Fruit fly (Drosophila melanogaster) whole organism, embryonic: ENCODE results near the gene CCT3.
A peak's percentile ranks its signal among the peaks of the same experiment; 100 is the strongest.

Source experiments
- Ada2b ChIP-seq: fragments of 200-800 bp; sonication (Bioruptor generic); IDR thresholded peaks from 2 replicates; pipeline ENCODE4 v1.3.6; 2022; ENCODE audit warnings: missing biosample characterization, missing genetic modification characterization
- Adf1 ChIP-seq: fragments of 200-800 bp; sonication (Bioruptor generic); IDR thresholded peaks from 2 replicates; pipeline ENCODE4 v1.3.6; 2022; ENCODE audit warnings: missing biosample characterization, missing genetic modification characterization
- Aef1 ChIP-seq: fragments of 200-800 bp; sonication (Bioruptor generic); IDR thresholded peaks from 3 replicates; pipeline ENCODE4 v1.3.6; 2022; ENCODE audit warnings: missing biosample characterization, missing genetic modification characterization
- Bgb ChIP-seq: fragments of 200-800 bp; sonication (Bioruptor generic); IDR thresholded peaks from 2 replicates; pipeline ENCODE4 v1.3.6; 2022; ENCODE audit warnings: missing biosample characterization, missing genetic modification characterization; ENCODE audit not compliant: partially characterized antibody
- C15 ChIP-seq: fragments of 200-800 bp; sonication (Bioruptor generic); IDR thresholded peaks from 3 replicates; pipeline ENCODE4 v1.3.6; 2022; ENCODE audit warnings: missing biosample characterization, missing genetic modification characterization
- CG10543 ChIP-seq: fragments of 200-800 bp; sonication (Bioruptor generic); optimal IDR thresholded peaks from 3 replicates; lab custom pipeline; 2017; ENCODE audit warnings: missing biosample characterization, mild to moderate bottlenecking, missing genetic modification characterization, moderate library complexity
- CG12236 ChIP-seq: fragments of 200-800 bp; sonication (Bioruptor generic); optimal IDR thresholded peaks from 2 replicates; lab custom pipeline; 2016; ENCODE audit warnings: missing biosample characterization, missing genetic modification characterization
- CG12391 ChIP-seq: fragments of 200-800 bp; sonication (Bioruptor generic); optimal IDR thresholded peaks from 3 replicates; lab custom pipeline; 2018; ENCODE audit warnings: missing biosample characterization, mild to moderate bottlenecking, missing genetic modification characterization, moderate library complexity
- CG12769 ChIP-seq: fragments of 200-800 bp; sonication (Bioruptor generic); optimal IDR thresholded peaks from 2 replicates; lab custom pipeline; 2019; ENCODE audit warnings: missing biosample characterization, mild to moderate bottlenecking, missing genetic modification characterization, moderate library complexity
- CG14710 ChIP-seq: fragments of 200-800 bp; sonication (Bioruptor generic); optimal IDR thresholded peaks from 3 replicates; lab custom pipeline; 2019; ENCODE audit warnings: missing biosample characterization, mild to moderate bottlenecking, missing genetic modification characterization, moderate library complexity
- CG15514 ChIP-seq: fragments of 200-800 bp; sonication (Bioruptor generic); optimal IDR thresholded peaks from 3 replicates; lab custom pipeline; 2017; ENCODE audit warnings: missing biosample characterization, missing genetic modification characterization, mild to moderate bottlenecking, moderate library complexity, missing genetic modification reagents
- CG15696 ChIP-seq: fragments of 200-800 bp; sonication (Bioruptor generic); optimal IDR thresholded peaks from 2 replicates; lab custom pipeline; 2019; ENCODE audit warnings: missing biosample characterization, mild to moderate bottlenecking, missing genetic modification characterization, moderate library complexity
- CG18619 ChIP-seq: fragments of 200-800 bp; sonication (Bioruptor generic); optimal IDR thresholded peaks from 3 replicates; lab custom pipeline; 2017; ENCODE audit warnings: missing biosample characterization, mild to moderate bottlenecking, missing genetic modification characterization
- CG2712 ChIP-seq: fragments of 200-800 bp; optimal IDR thresholded peaks from 3 replicates; lab custom pipeline; 2019; ENCODE audit warnings: missing biosample characterization, mild to moderate bottlenecking, missing genetic modification characterization, moderate library complexity
- CG31388 ChIP-seq: fragments of 200-800 bp; sonication (Bioruptor generic); optimal IDR thresholded peaks from 2 replicates; lab custom pipeline; 2016; ENCODE audit warnings: missing biosample characterization, missing genetic modification characterization
- CG32532 ChIP-seq: fragments of 200-800 bp; sonication (Bioruptor generic); IDR thresholded peaks from 2 replicates; pipeline ENCODE4 v1.3.6; 2022; ENCODE audit warnings: missing biosample characterization, missing genetic modification characterization
- CG3995 ChIP-seq: fragments of 200-800 bp; sonication (Bioruptor generic); optimal IDR thresholded peaks from 3 replicates; lab custom pipeline; 2016; ENCODE audit warnings: missing biosample characterization, missing genetic modification characterization
- CG4282 ChIP-seq: fragments of 200-800 bp; sonication (Bioruptor generic); optimal IDR thresholded peaks from 2 replicates; lab custom pipeline; 2016; ENCODE audit warnings: missing biosample characterization, missing genetic modification characterization
- CG4707 ChIP-seq: fragments of 200-800 bp; sonication (Bioruptor generic); optimal IDR thresholded peaks from 2 replicates; lab custom pipeline; 2018; ENCODE audit warnings: missing biosample characterization, mild to moderate bottlenecking, missing genetic modification characterization, moderate library complexity
- CG6791 ChIP-seq: fragments of 200-800 bp; sonication (Bioruptor generic); IDR thresholded peaks from 3 replicates; pipeline ENCODE4 v1.3.6; 2022; ENCODE audit warnings: missing biosample characterization, missing genetic modification characterization; ENCODE audit not compliant: partially characterized antibody
- CG7271 ChIP-seq: fragments of 200-800 bp; sonication (Bioruptor generic); optimal IDR thresholded peaks from 2 replicates; lab custom pipeline; 2018; ENCODE audit warnings: missing biosample characterization, mild to moderate bottlenecking, missing genetic modification characterization, moderate library complexity
- CG9817 ChIP-seq: fragments of 200-800 bp; sonication (Bioruptor generic); optimal IDR thresholded peaks from 2 replicates; lab custom pipeline; 2018; ENCODE audit warnings: missing biosample characterization, mild to moderate bottlenecking, missing genetic modification characterization, moderate library complexity
- CG9932 ChIP-seq: fragments of 200-800 bp; sonication (Bioruptor generic); IDR thresholded peaks from 2 replicates; pipeline ENCODE4 v1.3.6; 2022; ENCODE audit warnings: missing biosample characterization, missing genetic modification characterization
- CTCF ChIP-seq: fragments of 200-800 bp; sonication (Bioruptor generic); optimal IDR thresholded peaks from 2 replicates; lab custom pipeline; 2017; ENCODE audit warnings: missing biosample characterization, mild to moderate bottlenecking, missing genetic modification characterization, moderate library complexity
- CoRest ChIP-seq: fragments of 200-800 bp; sonication (Bioruptor generic); optimal IDR thresholded peaks from 3 replicates; lab custom pipeline; 2018; ENCODE audit warnings: missing biosample characterization, mild to moderate bottlenecking, missing genetic modification characterization, moderate library complexity
- Deaf1 ChIP-seq: fragments of 200-800 bp; optimal IDR thresholded peaks from 3 replicates; lab custom pipeline; 2019; ENCODE audit warnings: missing biosample characterization, mild to moderate bottlenecking, missing genetic modification characterization, moderate library complexity
- Dp ChIP-seq: fragments of 200-800 bp; sonication (Bioruptor generic); optimal IDR thresholded peaks from 2 replicates; lab custom pipeline; 2018; ENCODE audit warnings: missing biosample characterization, mild to moderate bottlenecking, missing genetic modification characterization, moderate library complexity
- Ets97D ChIP-seq: fragments of 200-800 bp; sonication (Bioruptor generic); optimal IDR thresholded peaks from 3 replicates; lab custom pipeline; 2016; ENCODE audit warnings: missing biosample characterization, missing genetic modification characterization
- HLH3B ChIP-seq: fragments of 200-800 bp; sonication (Bioruptor generic); IDR thresholded peaks from 2 replicates; pipeline ENCODE4 v1.3.6; 2022; ENCODE audit warnings: missing biosample characterization, missing genetic modification characterization
- Hey ChIP-seq: fragments of 200-800 bp; sonication (Bioruptor generic); optimal IDR thresholded peaks from 3 replicates; lab custom pipeline; 2018; ENCODE audit warnings: missing biosample characterization, mild to moderate bottlenecking, missing genetic modification characterization
- Hr3 ChIP-seq: fragments of 200-800 bp; sonication (Bioruptor generic); optimal IDR thresholded peaks from 3 replicates; lab custom pipeline; 2016; ENCODE audit warnings: missing biosample characterization, missing genetic modification characterization
- Poxn ChIP-seq: fragments of 200-800 bp; sonication (Bioruptor generic); IDR thresholded peaks from 2 replicates; pipeline ENCODE4 v1.3.6; 2022; ENCODE audit warnings: missing biosample characterization, missing genetic modification characterization
- Ptx1 ChIP-seq: fragments of 200-800 bp; sonication (Bioruptor generic); IDR thresholded peaks from 2 replicates; pipeline ENCODE4 v1.3.6; 2022; ENCODE audit warnings: missing biosample characterization, missing genetic modification characterization
- Rx ChIP-seq: fragments of 200-800 bp; sonication (Bioruptor generic); IDR thresholded peaks from 2 replicates; pipeline ENCODE4 v1.3.6; 2022; ENCODE audit warnings: missing biosample characterization, missing genetic modification characterization
- Stat92E ChIP-seq, 3 experiments: fragments of >200 bp in 2 of 3; fragments of 200-800 bp in 1 of 3; sonication (Bioruptor generic) in 1 of 3; optimal IDR thresholded peaks; 2 replicates each; lab custom pipeline; 2017 to 2019; ENCODE audit warnings: missing biosample characterization in 3 of 3, missing genetic modification characterization in 3 of 3, mild to moderate bottlenecking in 1 of 3, moderate library complexity in 1 of 3
- Xrp1 ChIP-seq: fragments of 200-800 bp; sonication (Bioruptor generic); IDR thresholded peaks from 2 replicates; pipeline ENCODE4 v1.3.6; 2022; ENCODE audit warnings: missing biosample characterization, missing genetic modification characterization
- abd-A ChIP-seq: fragments of 200-800 bp; sonication (Bioruptor generic); optimal IDR thresholded peaks from 3 replicates; lab custom pipeline; 2019; ENCODE audit warnings: missing biosample characterization, mild to moderate bottlenecking, missing genetic modification characterization, moderate library complexity
- ap ChIP-seq: fragments of 200-800 bp; sonication (Bioruptor generic); IDR thresholded peaks from 2 replicates; pipeline ENCODE4 v1.3.6; 2022; ENCODE audit warnings: missing biosample characterization, missing genetic modification characterization
- cas ChIP-seq: fragments of 200-800 bp; sonication (Bioruptor generic); IDR thresholded peaks from 2 replicates; pipeline ENCODE4 v1.3.6; 2022; ENCODE audit warnings: missing biosample characterization, missing genetic modification characterization
- chn ChIP-seq: fragments of 200-800 bp; sonication (Bioruptor generic); optimal IDR thresholded peaks from 2 replicates; lab custom pipeline; 2016; ENCODE audit warnings: missing biosample characterization, missing genetic modification characterization
- dmrt11E ChIP-seq: fragments of 200-800 bp; sonication (Bioruptor generic); optimal IDR thresholded peaks from 3 replicates; lab custom pipeline; 2018; ENCODE audit warnings: missing biosample characterization, mild to moderate bottlenecking, missing genetic modification characterization, moderate library complexity
- dmrt99B ChIP-seq: fragments of 200-800 bp; sonication (Bioruptor generic); optimal IDR thresholded peaks from 2 replicates; lab custom pipeline; 2018; ENCODE audit warnings: missing biosample characterization, mild to moderate bottlenecking, missing genetic modification characterization, moderate library complexity
- ems ChIP-seq: fragments of 200-800 bp; sonication (Bioruptor generic); optimal IDR thresholded peaks from 3 replicates; lab custom pipeline; 2016; ENCODE audit warnings: missing biosample characterization, missing genetic modification characterization
- ftz-f1 ChIP-seq: fragments of 200-800 bp; sonication (Bioruptor generic); optimal IDR thresholded peaks from 2 replicates; lab custom pipeline; 2016; ENCODE audit warnings: missing biosample characterization, missing genetic modification characterization
- gro ChIP-seq: fragments of 200-800 bp; sonication (Bioruptor generic); optimal IDR thresholded peaks from 2 replicates; lab custom pipeline; 2016; ENCODE audit warnings: missing biosample characterization, missing genetic modification characterization
- hth ChIP-seq: fragments of >200 bp; optimal IDR thresholded peaks from 2 replicates; lab custom pipeline; 2017; ENCODE audit warnings: inconsistent platforms
- oc ChIP-seq: fragments of 200-800 bp; sonication (Bioruptor generic); optimal IDR thresholded peaks from 2 replicates; lab custom pipeline; 2018; ENCODE audit warnings: missing biosample characterization, mild to moderate bottlenecking, missing genetic modification characterization, moderate library complexity
- onecut ChIP-seq: fragments of 200-800 bp; sonication (Bioruptor generic); IDR thresholded peaks from 2 replicates; pipeline ENCODE4 v1.3.6; 2022; ENCODE audit warnings: missing biosample characterization, missing genetic modification characterization
- sc ChIP-seq, 3 experiments: fragments of >200 bp in 2 of 3; fragments of 200-800 bp in 1 of 3; sonication (Bioruptor generic) in 1 of 3; optimal IDR thresholded peaks; 2 replicates in 2 of 3; 3 replicates in 1 of 3; lab custom pipeline; 2017; ENCODE audit warnings: mild to moderate bottlenecking in 1 of 3, missing biosample characterization in 1 of 3, missing genetic modification characterization in 1 of 3, missing genetic modification reagents in 1 of 3
- seq ChIP-seq: fragments of 200-800 bp; sonication (Bioruptor generic); IDR thresholded peaks from 2 replicates; pipeline ENCODE4 v1.3.6; 2022; ENCODE audit warnings: missing biosample characterization, missing genetic modification characterization
- sna ChIP-seq: fragments of 200-800 bp; sonication (Bioruptor generic); IDR thresholded peaks from 2 replicates; pipeline ENCODE4 v1.3.6; 2022; ENCODE audit warnings: missing biosample characterization, missing genetic modification characterization; ENCODE audit not compliant: partially characterized antibody
- sqz ChIP-seq: fragments of 200-800 bp; sonication (Bioruptor generic); optimal IDR thresholded peaks from 3 replicates; lab custom pipeline; 2018; ENCODE audit warnings: missing biosample characterization, mild to moderate bottlenecking, missing genetic modification characterization

Gene CCT3

dm6 chr3R:16640005-16640408 is 7.4 kb upstream of the CCT3 start, which contains the start of gene nonA-l (continued):
- TF ChIP-seq HLH3B (GFP tag; lab: Robert Waterston, UW) (no peak), Dp (GFP tag; lab: Kevin White, UChicago) (peak; percentile 92), Ptx1 (GFP tag; lab: Robert Waterston, UW) (no peak), CG9817 (no peak), CG3995 (GFP tag; lab: Kevin White, UChicago) (no peak), CG14710 (tag; lab: Kevin White, UChicago) (peak; percentile 64), hth (lab: Kevin White, UChicago) (no peak), Hey (no peak), Aef1 (GFP tag; lab: Robert Waterston, UW) (no peak), CG18619 (GFP tag; lab: Kevin White, UChicago) (no peak), CG12236 (GFP tag; lab: Kevin White, UChicago) (no peak), seq (GFP tag; lab: Robert Waterston, UW) (no peak), Hr3 (GFP tag; lab: Kevin White, UChicago) (no peak), CG15696 (tag; lab: Kevin White, UChicago) (no peak), CG7271 (tag; lab: Kevin White, UChicago) (no peak), gro (GFP tag; lab: Kevin White, UChicago) (no peak), chn (GFP tag; lab: Kevin White, UChicago) (no peak), CoRest (tag; lab: Kevin White, UChicago) (peak; percentile 53), ems (GFP tag; lab: Kevin White, UChicago) (no peak), ap (GFP tag; lab: Robert Waterston, UW) (no peak), sc (optimal IDR thresholded peaks at IDR 0.05; lab: Kevin White, UChicago) (no peak), sc (GFP tag; optimal IDR thresholded peaks at IDR 0.05; lab: Kevin White, UChicago) (no peak), CG12391 (tag; lab: Kevin White, UChicago) (peak; percentile 18), oc (tag; lab: Kevin White, UChicago) (no peak), Ets97D (GFP tag; lab: Kevin White, UChicago) (peak; percentile 61), dmrt11E (tag; lab: Kevin White, UChicago) (no peak), Rx (GFP tag; lab: Robert Waterston, UW) (no peak), CG4282 (no peak), CG15514 (GFP tag; lab: Kevin White, UChicago) (no peak), CG2712 (tag; lab: Kevin White, UChicago) (peak; percentile 39), CTCF (peak; percentile 51), CG10543 (GFP tag; lab: Kevin White, UChicago) (no peak), Bgb (GFP tag; lab: Robert Waterston, UW) (peak; percentile 87), C15 (GFP tag; lab: Robert Waterston, UW) (no peak), CG9932 (no peak), CG31388 (GFP tag; lab: Kevin White, UChicago) (no peak), dmrt99B (no peak), CG4707 (GFP tag; lab: Kevin White, UChicago) (no peak), Stat92E (GFP tag; optimal IDR thresholded peaks at IDR 0.05; lab: Kevin White, UChicago) (peak in 1 of 3 experiments; percentile 63), abd-A (tag; lab: Kevin White, UChicago) (no peak), Xrp1 (GFP tag; lab: Robert Waterston, UW) (no peak), sqz (GFP tag; lab: Kevin White, UChicago) (peak; percentile 20), CG12769 (tag; lab: Kevin White, UChicago) (no peak), Adf1 (GFP tag; lab: Robert Waterston, UW) (no peak), onecut (GFP tag; lab: Robert Waterston, UW) (peak; percentile 85), CG32532 (GFP tag; lab: Robert Waterston, UW) (no peak), Deaf1 (tag; lab: Kevin White, UChicago) (no peak), cas (GFP tag; lab: Robert Waterston, UW) (no peak), Ada2b (no peak), sna (GFP tag; lab: Robert Waterston, UW) (no peak; the same call in none of the 2 replicates), Poxn (GFP tag; lab: Robert Waterston, UW) (no peak), ftz-f1 (GFP tag; lab: Kevin White, UChicago) (no peak), CG6791 (GFP tag; lab: Robert Waterston, UW) (peak; percentile 85)
